Fruit fly (Drosophila melanogaster): Measurements from ENCODE around the gene ect.

Gene ect

dm6 chr3L:10247121-10247520 is 45.5 kb upstream of the ect start (continued):
- TF ChIP-seq sqz (GFP tag; optimal IDR thresholded peaks at IDR 0.05) (peak; percentile 76), CG8281 (tag; optimal IDR thresholded peaks at IDR 0.05) (no peak), hbn (GFP tag; IDR thresholded peaks at IDR 0.05; ENCODE audit: partially characterized antibody) (no peak), cg (GFP tag; optimal IDR thresholded peaks at IDR 0.05) (peak; percentile 37), prd (optimal IDR thresholded peaks at IDR 0.05) (no peak), prd (GFP tag; IDR thresholded peaks at IDR 0.05) (no peak), wor (GFP tag; IDR thresholded peaks at IDR 0.05) (no peak), CG30431 (GFP tag; optimal IDR thresholded peaks at IDR 0.05) (no peak), Awh (GFP tag; IDR thresholded peaks at IDR 0.05) (no peak), Ada2b (GFP tag; IDR thresholded peaks at IDR 0.05) (no peak), Dip2 (GFP tag; IDR thresholded peaks at IDR 0.05) (no peak), TFAM (GFP tag; optimal IDR thresholded peaks at IDR 0.05) (no peak), CG15514 (GFP tag; optimal IDR thresholded peaks at IDR 0.05) (no peak), Sry-δ (GFP tag; optimal IDR thresholded peaks at IDR 0.05) (no peak), sima (GFP tag; optimal IDR thresholded peaks at IDR 0.05) (no peak), Eip74EF (GFP tag; optimal IDR thresholded peaks at IDR 0.05) (no peak)

- TF ChIP-seq insv (GFP tag; optimal IDR thresholded peaks at IDR 0.05) (peak in 1 of 2 experiments; percentile 59), CG17829 (tag; optimal IDR thresholded peaks at IDR 0.05) (peak; percentile 25), CG15696 (tag; optimal IDR thresholded peaks at IDR 0.05) (peak; percentile 15), CG6854 (GFP tag; optimal IDR thresholded peaks at IDR 0.05) (no peak), CTCF (GFP tag; optimal IDR thresholded peaks at IDR 0.05) (peak; percentile 91), sens (GFP tag) (peak; percentile 79), CG6791 (GFP tag; IDR thresholded peaks at IDR 0.05; ENCODE audit: partially characterized antibody) (peak; percentile 34; the same call in 1 of the 3 replicates), Xrp1 (GFP tag; IDR thresholded peaks at IDR 0.05) (0 out of 2 replicates have a peak, but pooled peaks have one; percentile 7), Usf (GFP tag; optimal IDR thresholded peaks at IDR 0.05) (no peak), CG14710 (tag; optimal IDR thresholded peaks at IDR 0.05) (no peak), amos (GFP tag; IDR thresholded peaks at IDR 0.05; ENCODE audit: partially characterized antibody) (peak; percentile 17; the same call in 1 of the 2 replicates), pros (GFP tag; optimal IDR thresholded peaks at IDR 0.05) (peak; percentile 36), Tbp (GFP tag; optimal IDR thresholded peaks at IDR 0.05) (peak; percentile 12), CG2712 (tag; optimal IDR thresholded peaks at IDR 0.05) (peak; percentile 12), Nf-YB (GFP tag; optimal IDR thresholded peaks at IDR 0.05) (peak; percentile 4), z (GFP tag; IDR thresholded peaks at IDR 0.05) (peak; percentile 100), maf-S (GFP tag; optimal IDR thresholded peaks at IDR 0.05) (no peak), bbx (GFP tag; IDR thresholded peaks at IDR 0.05; ENCODE audit: partially characterized antibody) (peak; percentile 52; the same call in 1 of the 2 replicates), CG4707 (GFP tag; optimal IDR thresholded peaks at IDR 0.05) (peak; percentile 9), vvl (GFP tag; IDR thresholded peaks at IDR 0.05) (peak; percentile 84), Opbp (GFP tag; IDR thresholded peaks at IDR 0.05; ENCODE audit: partially characterized antibody) (peak; percentile 38; the same call in 2 of the 3 replicates), Hr39 (optimal IDR thresholded peaks at IDR 0.05) (no peak), H2.0 (GFP tag; IDR thresholded peaks at IDR 0.05) (no peak), stwl (tag; optimal IDR thresholded peaks at IDR 0.05) (peak; percentile 45), zen (tag; optimal IDR thresholded peaks at IDR 0.05) (peak; percentile 43), Jarid2 (GFP tag; optimal IDR thresholded peaks at IDR 0.05) (peak; percentile 11), NK7.1 (GFP tag; optimal IDR thresholded peaks at IDR 0.05) (no peak), pita (GFP tag; optimal IDR thresholded peaks at IDR 0.05) (peak; percentile 77), mld (GFP tag; IDR thresholded peaks at IDR 0.05; ENCODE audit: partially characterized antibody) (0 out of 3 replicates have a peak, but pooled peaks have one; percentile 34)
These were observed 44.7 kb upstream of the ect start for dm6 chr3L:10246226-10246778.
